Fruit fly (Drosophila melanogaster) whole organism, prepupa: ENCODE data around the gene CG34354.

Source experiments
- Blimp-1 ChIP-seq: fragments of 200-800 bp; sonication (Bioruptor generic); optimal IDR thresholded peaks from 3 replicates; lab custom pipeline; 2017; ENCODE audit warnings: missing biosample characterization, missing genetic modification characterization, mild to moderate bottlenecking, moderate library complexity, missing genetic modification reagents
- CG10631 ChIP-seq: fragments of 200-800 bp; sonication (Bioruptor generic); optimal IDR thresholded peaks from 2 replicates; lab custom pipeline; 2016; ENCODE audit warnings: missing biosample characterization, missing genetic modification characterization
- CG10669 ChIP-seq: fragments of 200-800 bp; sonication (Bioruptor generic); optimal IDR thresholded peaks from 3 replicates; lab custom pipeline; 2018; ENCODE audit warnings: missing biosample characterization, mild to moderate bottlenecking, missing genetic modification characterization, moderate library complexity
- CG11294 ChIP-seq: fragments of 200-800 bp; sonication (Bioruptor generic); IDR thresholded peaks from 2 replicates; pipeline ENCODE4 v1.3.6; 2022; ENCODE audit warnings: missing biosample characterization, missing genetic modification characterization
- CG15336 ChIP-seq: fragments of 200-800 bp; sonication (Bioruptor generic); IDR thresholded peaks from 2 replicates; pipeline ENCODE4 v1.3.6; 2022; ENCODE audit warnings: missing biosample characterization, missing genetic modification characterization
- CG1621 ChIP-seq: fragments of 200-800 bp; sonication (Bioruptor generic); optimal IDR thresholded peaks from 3 replicates; lab custom pipeline; 2018; ENCODE audit warnings: missing biosample characterization, mild to moderate bottlenecking, missing genetic modification characterization
- CG16779 ChIP-seq: fragments of 200-800 bp; sonication (Bioruptor generic); optimal IDR thresholded peaks from 3 replicates; lab custom pipeline; 2017; ENCODE audit warnings: missing biosample characterization, mild to moderate bottlenecking, missing genetic modification characterization
- CG3032 ChIP-seq: fragments of 200-800 bp; optimal IDR thresholded peaks from 2 replicates; lab custom pipeline; 2019; ENCODE audit warnings: missing biosample characterization, mild to moderate bottlenecking, missing genetic modification characterization, moderate library complexity
- CG31627 ChIP-seq: fragments of 200-800 bp; sonication (Bioruptor generic); optimal IDR thresholded peaks from 3 replicates; lab custom pipeline; 2016; ENCODE audit warnings: missing biosample characterization, missing genetic modification characterization
- CG32006 ChIP-seq: fragments of 200-800 bp; sonication (Bioruptor generic); optimal IDR thresholded peaks from 3 replicates; lab custom pipeline; 2017; ENCODE audit warnings: missing biosample characterization, mild to moderate bottlenecking, missing genetic modification characterization
- CG34406 ChIP-seq: fragments of 200-800 bp; sonication (Bioruptor generic); optimal IDR thresholded peaks from 3 replicates; lab custom pipeline; 2016; ENCODE audit warnings: missing biosample characterization, missing genetic modification characterization
- CG3919 ChIP-seq: fragments of 200-800 bp; sonication (Bioruptor generic); optimal IDR thresholded peaks from 3 replicates; lab custom pipeline; 2016; ENCODE audit warnings: missing biosample characterization, missing genetic modification characterization
- CG6163 ChIP-seq: fragments of 200-800 bp; sonication (Bioruptor generic); IDR thresholded peaks from 3 replicates; pipeline ENCODE4 v1.3.6; 2022; ENCODE audit warnings: missing biosample characterization, missing genetic modification characterization
- CG6276 ChIP-seq: fragments of 200-800 bp; sonication (Bioruptor generic); optimal IDR thresholded peaks from 2 replicates; lab custom pipeline; 2017; ENCODE audit warnings: missing biosample characterization, mild to moderate bottlenecking, missing genetic modification characterization
- CG6792 ChIP-seq: fragments of 200-800 bp; sonication (Bioruptor generic); optimal IDR thresholded peaks from 3 replicates; lab custom pipeline; 2016; ENCODE audit warnings: missing biosample characterization, missing genetic modification characterization
- CG6808 ChIP-seq: fragments of 200-800 bp; sonication (Bioruptor generic); optimal IDR thresholded peaks from 3 replicates; lab custom pipeline; 2017; ENCODE audit warnings: missing biosample characterization, missing genetic modification characterization, mild to moderate bottlenecking, moderate library complexity, missing genetic modification reagents
- CG7368 ChIP-seq: fragments of 200-800 bp; sonication (Bioruptor generic); optimal IDR thresholded peaks from 3 replicates; lab custom pipeline; 2016; ENCODE audit warnings: missing biosample characterization, missing genetic modification characterization
- CG8119 ChIP-seq: fragments of 200-800 bp; sonication (Bioruptor generic); IDR thresholded peaks from 3 replicates; pipeline ENCODE4 v1.3.6; 2022; ENCODE audit warnings: missing biosample characterization, missing genetic modification characterization
- CG8319 ChIP-seq: fragments of 200-800 bp; sonication (Bioruptor generic); optimal IDR thresholded peaks from 3 replicates; lab custom pipeline; 2016; ENCODE audit warnings: missing biosample characterization, missing genetic modification characterization
- CG9139 ChIP-seq: fragments of 200-800 bp; sonication (Bioruptor generic); optimal IDR thresholded peaks from 3 replicates; lab custom pipeline; 2017; ENCODE audit warnings: missing biosample characterization, mild to moderate bottlenecking, missing genetic modification characterization
- Eip75B ChIP-seq: fragments of 200-800 bp; sonication (Bioruptor generic); optimal IDR thresholded peaks from 3 replicates; lab custom pipeline; 2016; ENCODE audit warnings: missing biosample characterization, missing genetic modification characterization
- Eip78C ChIP-seq: fragments of 200-800 bp; sonication (Bioruptor generic); peaks from one replicate; lab custom pipeline; 2016; ENCODE audit warnings: missing biosample characterization, missing genetic modification characterization
- Ets21C ChIP-seq: fragments of 200-800 bp; sonication (Bioruptor generic); optimal IDR thresholded peaks from 3 replicates; lab custom pipeline; 2016; ENCODE audit warnings: missing biosample characterization, missing genetic modification characterization
- Ets96B ChIP-seq: fragments of 200-800 bp; optimal IDR thresholded peaks from 2 replicates; lab custom pipeline; 2019; ENCODE audit warnings: missing biosample characterization, mild to moderate bottlenecking, missing genetic modification characterization, moderate library complexity
- Gug ChIP-seq: fragments of 200-800 bp; sonication (Bioruptor generic); IDR thresholded peaks from 2 replicates; pipeline ENCODE4 v1.3.6; 2022; ENCODE audit warnings: missing biosample characterization, missing genetic modification characterization
- Hr38 ChIP-seq: sonication (Bioruptor generic); optimal IDR thresholded peaks from 2 replicates; lab custom pipeline; 2016; ENCODE audit warnings: missing biosample characterization, missing genetic modification characterization
- Hr39 ChIP-seq: fragments of 200-800 bp; sonication (Bioruptor generic); optimal IDR thresholded peaks from 2 replicates; lab custom pipeline; 2016; ENCODE audit warnings: missing biosample characterization, missing genetic modification characterization
- Hr4 ChIP-seq: fragments of 200-800 bp; sonication (Bioruptor generic); optimal IDR thresholded peaks from 3 replicates; lab custom pipeline; 2016; ENCODE audit warnings: missing biosample characterization, missing genetic modification characterization
- Met ChIP-seq: fragments of 200-800 bp; sonication (Bioruptor generic); optimal IDR thresholded peaks from 3 replicates; lab custom pipeline; 2016; ENCODE audit warnings: missing biosample characterization, missing genetic modification characterization
- OdsH ChIP-seq: fragments of 200-800 bp; sonication (Bioruptor generic); optimal IDR thresholded peaks from 3 replicates; lab custom pipeline; 2016; ENCODE audit warnings: missing biosample characterization, missing genetic modification characterization
- Smox ChIP-seq: fragments of 200-800 bp; sonication (Bioruptor generic); optimal IDR thresholded peaks from 3 replicates; lab custom pipeline; 2016; ENCODE audit warnings: missing biosample characterization, missing genetic modification characterization
- Sox102F ChIP-seq: fragments of 200-800 bp; sonication (Bioruptor generic); optimal IDR thresholded peaks from 2 replicates; lab custom pipeline; 2016; ENCODE audit warnings: missing biosample characterization, mild to moderate bottlenecking, missing genetic modification characterization
- Sox14 ChIP-seq: fragments of 200-800 bp; sonication (Bioruptor generic); optimal IDR thresholded peaks from 3 replicates; lab custom pipeline; 2016; ENCODE audit warnings: missing biosample characterization, missing genetic modification characterization
- Sox15 ChIP-seq: fragments of 200-800 bp; sonication (Bioruptor generic); optimal IDR thresholded peaks from 3 replicates; lab custom pipeline; 2016; ENCODE audit warnings: missing biosample characterization, missing genetic modification characterization
- achi ChIP-seq: fragments of 200-800 bp; sonication (Bioruptor generic); optimal IDR thresholded peaks from 3 replicates; lab custom pipeline; 2016; ENCODE audit warnings: missing biosample characterization, missing genetic modification characterization
- acj6 ChIP-seq: fragments of 200-800 bp; sonication (Bioruptor generic); optimal IDR thresholded peaks from 3 replicates; lab custom pipeline; 2016; ENCODE audit warnings: missing biosample characterization, missing genetic modification characterization
- cyc ChIP-seq: fragments of 200-800 bp; sonication (Bioruptor generic); optimal IDR thresholded peaks from 3 replicates; lab custom pipeline; 2016; ENCODE audit warnings: missing biosample characterization, missing genetic modification characterization
- dac ChIP-seq: fragments of 200-800 bp; sonication (Bioruptor generic); optimal IDR thresholded peaks from 2 replicates; lab custom pipeline; 2017; ENCODE audit warnings: missing biosample characterization, mild to moderate bottlenecking, missing genetic modification characterization
- dsx ChIP-seq: fragments of 200-800 bp; optimal IDR thresholded peaks from 3 replicates; lab custom pipeline; 2019; ENCODE audit warnings: missing biosample characterization, mild to moderate bottlenecking, missing genetic modification characterization, moderate library complexity; ENCODE audit not compliant: poor library complexity, severe bottlenecking
- eg ChIP-seq: fragments of 200-800 bp; sonication (Bioruptor generic); IDR thresholded peaks from 3 replicates; pipeline ENCODE4 v1.3.6; 2022; ENCODE audit warnings: missing biosample characterization, missing genetic modification characterization
- esn ChIP-seq: fragments of 200-800 bp; sonication (Bioruptor generic); optimal IDR thresholded peaks from 2 replicates; lab custom pipeline; 2016; ENCODE audit warnings: missing biosample characterization, mild to moderate bottlenecking, missing genetic modification characterization, moderate library complexity
- fd59A ChIP-seq: fragments of 200-800 bp; sonication (Bioruptor generic); optimal IDR thresholded peaks from 2 replicates; lab custom pipeline; 2017; ENCODE audit warnings: missing biosample characterization, mild to moderate bottlenecking, missing genetic modification characterization, missing genetic modification reagents
- fd85E ChIP-seq: fragments of 200-800 bp; sonication (Bioruptor generic); optimal IDR thresholded peaks from 3 replicates; lab custom pipeline; 2016; ENCODE audit warnings: missing biosample characterization, missing genetic modification characterization
- lz ChIP-seq: fragments of 200-800 bp; sonication (Bioruptor generic); optimal IDR thresholded peaks from 3 replicates; lab custom pipeline; 2016; ENCODE audit warnings: missing biosample characterization, missing genetic modification characterization
- net ChIP-seq: fragments of 200-800 bp; sonication (Bioruptor generic); optimal IDR thresholded peaks from 3 replicates; lab custom pipeline; 2016; ENCODE audit warnings: missing biosample characterization, missing genetic modification characterization
- pdm3 ChIP-seq: fragments of 200-800 bp; sonication (Bioruptor generic); optimal IDR thresholded peaks from 3 replicates; lab custom pipeline; 2016; ENCODE audit warnings: missing biosample characterization, missing genetic modification characterization
- spab ChIP-seq: fragments of 200-800 bp; sonication (Bioruptor generic); optimal IDR thresholded peaks from 2 replicates; lab custom pipeline; 2017; ENCODE audit warnings: missing biosample characterization, mild to moderate bottlenecking, missing genetic modification characterization, missing genetic modification reagents
- ss ChIP-seq, 2 experiments: fragments of 200-800 bp; sonication (Bioruptor generic); optimal IDR thresholded peaks; 2 replicates in 1 of 2; 3 replicates in 1 of 2; lab custom pipeline; 2017 to 2018; ENCODE audit warnings: mild to moderate bottlenecking in 2 of 2, missing biosample characterization in 2 of 2, missing genetic modification characterization in 2 of 2, moderate library complexity in 1 of 2
- svp ChIP-seq: fragments of 200-800 bp; sonication (Bioruptor generic); peaks from one replicate; lab custom pipeline; 2016; ENCODE audit warnings: missing biosample characterization, missing genetic modification characterization
- topi ChIP-seq: fragments of 200-800 bp; sonication (Bioruptor generic); optimal IDR thresholded peaks from 3 replicates; lab custom pipeline; 2016; ENCODE audit warnings: missing biosample characterization, missing genetic modification characterization
- vri ChIP-seq: fragments of 200-800 bp; sonication (Bioruptor generic); optimal IDR thresholded peaks from 3 replicates; lab custom pipeline; 2016; ENCODE audit warnings: missing biosample characterization, mild to moderate bottlenecking, missing genetic modification characterization

CG34354 gene

dm6 chr3R:28116798-28117197 lies 29.9 kb upstream of the CG34354 start (continued):
- TF ChIP-seq CG6792 (GFP tag; lab: Kevin White, UChicago) (no peak), CG11294 (GFP tag; lab: Robert Waterston, UW) (no peak), fd85E (no peak), CG6808 (GFP tag; lab: Kevin White, UChicago) (no peak), Smox (GFP tag; lab: Kevin White, UChicago) (no peak), Sox102F (GFP tag; lab: Kevin White, UChicago) (no peak), Hr39 (peak; percentile 8), svp (GFP tag; lab: Kevin White, UChicago) (no peak), Eip75B (no peak), vri (no peak), CG34406 (no peak), lz (peak; percentile 7), CG7368 (GFP tag; lab: Kevin White, UChicago) (no peak), dac (no peak), topi (peak; percentile 4), Ets96B (peak; percentile 38), CG1621 (tag; lab: Kevin White, UChicago) (no peak)

dm6 chr3R:28118111-28118510 lies 28.6 kb upstream of the CG34354 start:
- TF ChIP-seq cyc (GFP tag; lab: Kevin White, UChicago) (no peak), dsx (GFP tag; lab: Kevin White, UChicago) (no peak), CG15336 (GFP tag; lab: Robert Waterston, UW) (no peak), Blimp-1 (GFP tag; lab: Kevin White, UChicago) (no peak), Eip75B (no peak), Hr4 (GFP tag; lab: Kevin White, UChicago) (no peak), CG10631 (GFP tag; lab: Kevin White, UChicago) (no peak), spab (GFP tag; lab: Kevin White, UChicago) (no peak), CG16779 (tag; lab: Kevin White, UChicago) (no peak), CG8319 (GFP tag; lab: Kevin White, UChicago) (no peak), CG8119 (GFP tag; lab: Robert Waterston, UW) (no peak), CG6792 (GFP tag; lab: Kevin White, UChicago) (no peak), OdsH (GFP tag; lab: Kevin White, UChicago) (no peak), Hr38 (no peak), ss (GFP tag; optimal IDR thresholded peaks at IDR 0.05; lab: Kevin White, UChicago) (no peak), Sox14 (no peak), CG1621 (tag; lab: Kevin White, UChicago) (no peak), fd59A (no peak), Eip78C (peak; percentile 62), Ets21C (no peak), achi (no peak), fd85E (no peak), CG32006 (GFP tag; lab: Kevin White, UChicago) (no peak), CG6163 (no peak), pdm3 (GFP tag; lab: Kevin White, UChicago) (no peak), Sox102F (GFP tag; lab: Kevin White, UChicago) (no peak), CG31627 (GFP tag; lab: Kevin White, UChicago) (peak; percentile 1), CG9139 (GFP tag; lab: Kevin White, UChicago) (no peak), svp (GFP tag; lab: Kevin White, UChicago) (no peak), CG6276 (GFP tag; lab: Kevin White, UChicago) (no peak), lz (no peak), CG6808 (GFP tag; lab: Kevin White, UChicago) (peak; percentile 3), acj6 (GFP tag; lab: Kevin White, UChicago) (no peak), net (GFP tag; lab: Kevin White, UChicago) (no peak), Ets96B (peak; percentile 33), esn (GFP tag; lab: Kevin White, UChicago) (no peak), Met (GFP tag; lab: Kevin White, UChicago) (peak; percentile 22), vri (no peak), CG3032 (tag; lab: Kevin White, UChicago) (no peak), Sox15 (GFP tag; lab: Kevin White, UChicago) (no peak), Gug (GFP tag; lab: Robert Waterston, UW) (no peak), topi (no peak), CG10669 (GFP tag; lab: Kevin White, UChicago) (peak; percentile 22), CG7368 (GFP tag; lab: Kevin White, UChicago) (no peak), eg (GFP tag; lab: Robert Waterston, UW) (no peak), CG3919 (GFP tag; lab: Kevin White, UChicago) (peak; percentile 2)
